Fruit fly (Drosophila melanogaster) whole organism, embryonic: ENCODE measurements around the gene Naa80.
A peak's percentile ranks its signal among the peaks of the same experiment; 100 is the strongest.

Experiments used
- Ada2b ChIP-seq: fragments of 200-800 bp; sonication (Bioruptor generic); IDR thresholded peaks from 2 replicates; pipeline ENCODE4 v1.3.6; 2022; ENCODE audit warnings: missing biosample characterization, missing genetic modification characterization
- Aef1 ChIP-seq: fragments of 200-800 bp; sonication (Bioruptor generic); IDR thresholded peaks from 3 replicates; pipeline ENCODE4 v1.3.6; 2022; ENCODE audit warnings: missing biosample characterization, missing genetic modification characterization
- Antp ChIP-seq: fragments of 200-800 bp; sonication (Bioruptor generic); optimal IDR thresholded peaks from 3 replicates; lab custom pipeline; 2016; ENCODE audit warnings: missing biosample characterization, missing genetic modification characterization
- Awh ChIP-seq: fragments of 200-800 bp; sonication (Bioruptor generic); IDR thresholded peaks from 2 replicates; pipeline ENCODE4, ENCODE4 v1.3.6; 2022; ENCODE audit warnings: missing biosample characterization, missing genetic modification characterization
- B-H1 ChIP-seq: fragments of 200-800 bp; sonication (Bioruptor generic); IDR thresholded peaks from 3 replicates; pipeline ENCODE4 v1.3.6; 2022; ENCODE audit warnings: missing biosample characterization, missing genetic modification characterization
- Bdp1 ChIP-seq: fragments of 200-800 bp; sonication (Bioruptor generic); optimal IDR thresholded peaks from 3 replicates; lab custom pipeline; 2016; ENCODE audit warnings: missing biosample characterization, missing genetic modification characterization
- CG10959 ChIP-seq: fragments of 200-800 bp; sonication (Bioruptor generic); IDR thresholded peaks from 2 replicates; pipeline ENCODE4 v1.3.6; 2022; ENCODE audit warnings: missing biosample characterization, missing genetic modification characterization
- CG12659 ChIP-seq: fragments of 200-800 bp; sonication (Bioruptor generic); optimal IDR thresholded peaks from 3 replicates; lab custom pipeline; 2017; ENCODE audit warnings: mild to moderate bottlenecking, missing biosample characterization, missing genetic modification reagents, missing genetic modification characterization
- CG13123 ChIP-seq: fragments of 200-800 bp; sonication (Bioruptor generic); optimal IDR thresholded peaks from 2 replicates; lab custom pipeline; 2016; ENCODE audit warnings: missing biosample characterization, missing genetic modification characterization
- CG1603 ChIP-seq: fragments of 200-800 bp; sonication (Bioruptor generic); optimal IDR thresholded peaks from 2 replicates; lab custom pipeline; 2019; ENCODE audit warnings: missing biosample characterization, mild to moderate bottlenecking, missing genetic modification characterization, moderate library complexity
- CG16815 ChIP-seq: fragments of 200-800 bp; sonication (Bioruptor generic); optimal IDR thresholded peaks from 3 replicates; lab custom pipeline; 2017; ENCODE audit warnings: missing biosample characterization, mild to moderate bottlenecking, missing genetic modification characterization
- CG17328 ChIP-seq: fragments of 200-800 bp; sonication (Bioruptor generic); IDR thresholded peaks from 2 replicates; pipeline ENCODE4 v1.3.6; 2022; ENCODE audit warnings: missing biosample characterization, missing genetic modification characterization
- CG17802 ChIP-seq: fragments of 200-800 bp; sonication (Bioruptor generic); optimal IDR thresholded peaks from 2 replicates; lab custom pipeline; 2018; ENCODE audit warnings: missing biosample characterization, mild to moderate bottlenecking, missing genetic modification characterization, moderate library complexity
- CG17829 ChIP-seq: fragments of 200-800 bp; optimal IDR thresholded peaks from 2 replicates; lab custom pipeline; 2019; ENCODE audit warnings: missing biosample characterization, mild to moderate bottlenecking, missing genetic modification characterization, moderate library complexity
- CG18262 ChIP-seq: fragments of 200-800 bp; optimal IDR thresholded peaks from 3 replicates; lab custom pipeline; 2019; ENCODE audit warnings: missing biosample characterization, mild to moderate bottlenecking, missing genetic modification characterization, moderate library complexity
- CG2129 ChIP-seq: fragments of 200-800 bp; sonication (Bioruptor generic); IDR thresholded peaks from 2 replicates; pipeline ENCODE4 v1.3.6; 2022; ENCODE audit warnings: missing biosample characterization, missing genetic modification characterization; ENCODE audit not compliant: partially characterized antibody
- CG30403 ChIP-seq: fragments of 200-800 bp; sonication (Bioruptor generic); optimal IDR thresholded peaks from 3 replicates; lab custom pipeline; 2016; ENCODE audit warnings: missing biosample characterization, missing genetic modification characterization
- CG32532 ChIP-seq: fragments of 200-800 bp; sonication (Bioruptor generic); IDR thresholded peaks from 2 replicates; pipeline ENCODE4 v1.3.6; 2022; ENCODE audit warnings: missing biosample characterization, missing genetic modification characterization
- CG32772 ChIP-seq: fragments of 200-800 bp; sonication (Bioruptor generic); IDR thresholded peaks from 2 replicates; pipeline ENCODE4 v1.3.6; 2022; ENCODE audit warnings: missing biosample characterization, missing genetic modification characterization
- CG4617 ChIP-seq: fragments of 200-800 bp; sonication (Bioruptor generic); optimal IDR thresholded peaks from 3 replicates; lab custom pipeline; 2016; ENCODE audit warnings: missing biosample characterization, missing genetic modification characterization, borderline replicate concordance
- CG9609 ChIP-seq: fragments of 200-800 bp; sonication (Bioruptor generic); optimal IDR thresholded peaks from 3 replicates; lab custom pipeline; 2016; ENCODE audit warnings: missing biosample characterization, missing genetic modification characterization
- CG9932 ChIP-seq: fragments of 200-800 bp; sonication (Bioruptor generic); IDR thresholded peaks from 2 replicates; pipeline ENCODE4 v1.3.6; 2022; ENCODE audit warnings: missing biosample characterization, missing genetic modification characterization
- D19A ChIP-seq: fragments of 200-800 bp; optimal IDR thresholded peaks from 3 replicates; lab custom pipeline; 2019; ENCODE audit warnings: missing biosample characterization, mild to moderate bottlenecking, missing genetic modification characterization, moderate library complexity
- Dad ChIP-seq: fragments of 200-800 bp; sonication (Bioruptor generic); optimal IDR thresholded peaks from 3 replicates; lab custom pipeline; 2016; ENCODE audit warnings: missing biosample characterization, missing genetic modification characterization
- E2f2 ChIP-seq: fragments of 200-800 bp; sonication (Bioruptor generic); IDR thresholded peaks from 2 replicates; pipeline ENCODE4 v1.3.6; 2022; ENCODE audit warnings: missing biosample characterization, missing genetic modification characterization
- Eip74EF ChIP-seq, 2 experiments: fragments of 200-800 bp in 1 of 2; fragments of >200 bp in 1 of 2; sonication (Bioruptor generic) in 1 of 2; optimal IDR thresholded peaks; 2 replicates each; lab custom pipeline; 2017 to 2019; ENCODE audit warnings: missing biosample characterization in 2 of 2, missing genetic modification characterization in 2 of 2, mild to moderate bottlenecking in 1 of 2, moderate library complexity in 1 of 2
- Ets65A ChIP-seq: fragments of 200-800 bp; sonication (Bioruptor generic); peaks from one replicate; lab custom pipeline; 2016; ENCODE audit warnings: missing biosample characterization, missing genetic modification characterization
- Ets97D ChIP-seq: fragments of 200-800 bp; sonication (Bioruptor generic); optimal IDR thresholded peaks from 3 replicates; lab custom pipeline; 2016; ENCODE audit warnings: missing biosample characterization, missing genetic modification characterization
- H2.0 ChIP-seq: fragments of 200-800 bp; sonication (Bioruptor generic); IDR thresholded peaks from 2 replicates; pipeline ENCODE4 v1.3.6; 2022; ENCODE audit warnings: missing biosample characterization, missing genetic modification characterization
- Kr ChIP-seq: fragments of 200-800 bp; sonication (Bioruptor generic); optimal IDR thresholded peaks from 2 replicates; lab custom pipeline; 2017; ENCODE audit warnings: missing biosample characterization, mild to moderate bottlenecking, missing genetic modification characterization
- Meics ChIP-seq: fragments of 200-800 bp; sonication (Bioruptor generic); optimal IDR thresholded peaks from 2 replicates; lab custom pipeline; 2017; ENCODE audit warnings: missing biosample characterization, mild to moderate bottlenecking, missing genetic modification characterization
- Myb ChIP-seq: fragments of 200-800 bp; sonication (Bioruptor generic); optimal IDR thresholded peaks from 2 replicates; lab custom pipeline; 2016; ENCODE audit warnings: missing biosample characterization, missing genetic modification characterization
- Sry-δ ChIP-seq: fragments of 200-800 bp; sonication (Bioruptor generic); optimal IDR thresholded peaks from 2 replicates; lab custom pipeline; 2016; ENCODE audit warnings: missing biosample characterization, missing genetic modification characterization
- Taf1 ChIP-seq: fragments of 200-800 bp; sonication (Bioruptor generic); IDR thresholded peaks from 2 replicates; pipeline ENCODE4 v1.3.6; 2022; ENCODE audit warnings: missing biosample characterization, missing genetic modification characterization
- amos ChIP-seq: fragments of 200-800 bp; sonication (Bioruptor generic); IDR thresholded peaks from 2 replicates; pipeline ENCODE4 v1.3.6; 2022; ENCODE audit warnings: missing biosample characterization, missing genetic modification characterization; ENCODE audit not compliant: partially characterized antibody
- chif ChIP-seq, 2 experiments: fragments of 200-800 bp; sonication (Bioruptor generic); optimal IDR thresholded peaks; 3 replicates each; lab custom pipeline; 2016; ENCODE audit warnings: missing biosample characterization in 2 of 2, missing genetic modification characterization in 2 of 2
- exex ChIP-seq: fragments of 200-800 bp; sonication (Bioruptor generic); optimal IDR thresholded peaks from 4 replicates; lab custom pipeline; 2018; ENCODE audit warnings: missing biosample characterization, mild to moderate bottlenecking, missing genetic modification characterization, moderate library complexity
- grn ChIP-seq: fragments of 200-800 bp; sonication (Bioruptor generic); optimal IDR thresholded peaks from 3 replicates; lab custom pipeline; 2017; ENCODE audit warnings: missing biosample characterization, missing genetic modification characterization
- ind ChIP-seq: fragments of 200-800 bp; sonication (Bioruptor generic); optimal IDR thresholded peaks from 3 replicates; lab custom pipeline; 2016; ENCODE audit warnings: missing biosample characterization, missing genetic modification characterization
- ken ChIP-seq: fragments of 200-800 bp; sonication (Bioruptor generic); IDR thresholded peaks from 3 replicates; pipeline ENCODE4 v1.3.6; 2022; ENCODE audit warnings: missing biosample characterization, missing genetic modification characterization
- lbe ChIP-seq: fragments of 200-800 bp; sonication (Bioruptor generic); optimal IDR thresholded peaks from 2 replicates; lab custom pipeline; 2016; ENCODE audit warnings: missing biosample characterization, mild to moderate bottlenecking, missing genetic modification characterization
- phol ChIP-seq: fragments of 200-800 bp; sonication (Bioruptor generic); optimal IDR thresholded peaks from 3 replicates; lab custom pipeline; 2018; ENCODE audit warnings: missing biosample characterization, mild to moderate bottlenecking, missing genetic modification characterization, moderate library complexity
- sens ChIP-seq: fragments of 200-800 bp; sonication (Bioruptor generic); peaks from one replicate; lab custom pipeline; 2016; ENCODE audit warnings: missing biosample characterization, missing genetic modification characterization
- sim ChIP-seq: fragments of 200-800 bp; sonication (Bioruptor generic); IDR thresholded peaks from 2 replicates; pipeline ENCODE4 v1.3.6; 2022; ENCODE audit warnings: missing biosample characterization, missing genetic modification characterization
- tin ChIP-seq: fragments of 200-800 bp; sonication (Bioruptor generic); optimal IDR thresholded peaks from 3 replicates; lab custom pipeline; 2016; ENCODE audit warnings: missing biosample characterization, missing genetic modification characterization
- trem ChIP-seq: fragments of 200-800 bp; optimal IDR thresholded peaks from 3 replicates; lab custom pipeline; 2019; ENCODE audit warnings: missing biosample characterization, mild to moderate bottlenecking, missing genetic modification characterization, moderate library complexity
- unc-4 ChIP-seq: fragments of 200-800 bp; sonication (Bioruptor generic); IDR thresholded peaks from 2 replicates; pipeline ENCODE4 v1.3.6; 2022; ENCODE audit warnings: missing biosample characterization, missing genetic modification characterization; ENCODE audit not compliant: partially characterized antibody
- vvl ChIP-seq: fragments of 200-800 bp; sonication (Bioruptor generic); IDR thresholded peaks from 2 replicates; pipeline ENCODE4 v1.3.6; 2022; ENCODE audit warnings: missing biosample characterization, missing genetic modification characterization
- zen ChIP-seq: fragments of 200-800 bp; sonication (Bioruptor generic); optimal IDR thresholded peaks from 3 replicates; lab custom pipeline; 2018; ENCODE audit warnings: missing biosample characterization, mild to moderate bottlenecking, missing genetic modification characterization, moderate library complexity

Gene Naa80

DNA sequence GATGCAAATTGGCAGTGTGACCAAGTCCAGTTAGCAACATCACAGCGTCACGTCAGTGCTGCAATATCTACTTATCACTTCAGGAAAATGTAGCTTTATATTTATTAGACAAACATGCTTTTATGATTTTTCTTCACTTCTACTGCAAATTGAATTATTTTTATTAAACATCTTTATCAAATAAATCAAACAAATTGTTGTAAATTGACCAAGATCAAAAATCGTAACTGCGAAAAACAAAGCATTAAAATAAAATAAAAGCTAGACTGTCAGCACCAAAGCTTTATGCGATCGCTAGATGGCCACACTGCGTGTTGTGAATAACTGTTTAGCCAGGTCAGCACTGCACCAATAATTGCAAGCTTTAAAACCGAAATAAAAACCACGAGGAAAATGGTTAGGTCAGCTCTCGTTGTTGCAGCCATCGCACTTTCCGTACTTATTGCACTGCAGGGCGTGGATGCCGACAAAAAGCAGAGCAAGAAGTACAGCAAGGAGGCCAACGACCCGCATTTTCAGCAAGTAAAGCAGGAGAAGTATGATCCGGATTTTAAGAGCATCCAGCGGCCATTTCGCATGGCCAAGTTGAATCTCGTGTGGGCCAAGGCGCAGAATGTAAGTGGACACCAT is 23.7 kb downstream of the Naa80 start, which contains the start of the genes CG12945 and CG8507 (continued):
- TF ChIP-seq CG18262 (tag; lab: Kevin White, UChicago) (peak; percentile 48), Antp (GFP tag; lab: Kevin White, UChicago) (peak; percentile 12), Kr (GFP tag; lab: Kevin White, UChicago) (no peak), CG17829 (peak; percentile 54), B-H1 (GFP tag; lab: Robert Waterston, UW) (no peak), chif (GFP tag; optimal IDR thresholded peaks at IDR 0.05; lab: Kevin White, UChicago) (peak in 1 of 2 experiments; percentile 37), Taf1 (0 out of 2 replicates have a peak, but pooled peaks have one; percentile 19), H2.0 (no peak), CG30403 (GFP tag; lab: Kevin White, UChicago) (peak; percentile 67), Myb (GFP tag; lab: Kevin White, UChicago) (peak; percentile 72), grn (no peak), CG2129 (GFP tag; lab: Robert Waterston, UW) (no peak), CG17328 (no peak), Awh (GFP tag; lab: Robert Waterston, UW) (no peak), Ets65A (GFP tag; lab: Kevin White, UChicago) (peak; percentile 91), ind (GFP tag; lab: Kevin White, UChicago) (peak; percentile 49), CG10959 (GFP tag; lab: Robert Waterston, UW) (no peak), Bdp1 (GFP tag; lab: Kevin White, UChicago) (peak; percentile 14), Sry-δ (GFP tag; lab: Kevin White, UChicago) (peak; percentile 39), tin (GFP tag; lab: Kevin White, UChicago) (peak; percentile 46), trem (tag; lab: Kevin White, UChicago) (peak; percentile 34), ken (GFP tag; lab: Robert Waterston, UW) (0 out of 3 replicates have a peak, but pooled peaks have one; percentile 28), CG16815 (GFP tag; lab: Kevin White, UChicago) (peak; percentile 11), Dad (GFP tag; lab: Kevin White, UChicago) (peak; percentile 26), lbe (GFP tag; lab: Kevin White, UChicago) (peak; percentile 3), CG9609 (GFP tag; lab: Kevin White, UChicago) (peak; percentile 16), CG13123 (GFP tag; lab: Kevin White, UChicago) (no peak), E2f2 (GFP tag; lab: Robert Waterston, UW) (0 out of 2 replicates have a peak, but pooled peaks have one; percentile 31), CG1603 (tag; lab: Kevin White, UChicago) (peak; percentile 32)

dm6 chr3R:9793018-9793417 is 25.4 kb downstream of the Naa80 start, which contains the start of gene CG8516:
Gene CG8516, plus strand, starts transcription at chr3R:9793295.
- TF ChIP-seq Eip74EF (GFP tag; optimal IDR thresholded peaks at IDR 0.05; lab: Kevin White, UChicago) (no peak), amos (GFP tag; lab: Robert Waterston, UW) (no peak; the same call in 1 of the 2 replicates), sim (no peak), CG32772 (GFP tag; lab: Robert Waterston, UW) (0 out of 2 replicates have a peak, but pooled peaks have one; percentile 24), Sry-δ (GFP tag; lab: Kevin White, UChicago) (peak; percentile 30), vvl (GFP tag; lab: Robert Waterston, UW) (peak; percentile 32; the same call in 1 of the 2 replicates), Ada2b (GFP tag; lab: Robert Waterston, UW) (0 out of 2 replicates have a peak, but pooled peaks have one; percentile 7), phol (tag; lab: Kevin White, UChicago) (peak; percentile 42), CG32532 (GFP tag; lab: Robert Waterston, UW) (peak; percentile 34; the same call in 1 of the 2 replicates), CG9932 (GFP tag; lab: Robert Waterston, UW) (peak; percentile 37; the same call in 1 of the 2 replicates), Meics (GFP tag; lab: Kevin White, UChicago) (peak; percentile 0), CG4617 (GFP tag; lab: Kevin White, UChicago) (peak; percentile 91), zen (peak; percentile 14), exex (tag; lab: Kevin White, UChicago) (no peak), CG18262 (tag; lab: Kevin White, UChicago) (peak; percentile 5), Myb (GFP tag; lab: Kevin White, UChicago) (peak; percentile 95), CG17802 (tag; lab: Kevin White, UChicago) (no peak), Aef1 (GFP tag; lab: Robert Waterston, UW) (peak; percentile 67), D19A (tag; lab: Kevin White, UChicago) (no peak), sens (peak; percentile 68), CG12659 (GFP tag; lab: Kevin White, UChicago) (peak; percentile 57), unc-4 (GFP tag; lab: Robert Waterston, UW) (peak; percentile 20; the same call in 1 of the 2 replicates), Ets97D (GFP tag; lab: Kevin White, UChicago) (peak; percentile 43)
